Worm (Caenorhabditis elegans): Measurements from ENCODE around the gene aldo-2.

The aldo-2 gene

DNA sequence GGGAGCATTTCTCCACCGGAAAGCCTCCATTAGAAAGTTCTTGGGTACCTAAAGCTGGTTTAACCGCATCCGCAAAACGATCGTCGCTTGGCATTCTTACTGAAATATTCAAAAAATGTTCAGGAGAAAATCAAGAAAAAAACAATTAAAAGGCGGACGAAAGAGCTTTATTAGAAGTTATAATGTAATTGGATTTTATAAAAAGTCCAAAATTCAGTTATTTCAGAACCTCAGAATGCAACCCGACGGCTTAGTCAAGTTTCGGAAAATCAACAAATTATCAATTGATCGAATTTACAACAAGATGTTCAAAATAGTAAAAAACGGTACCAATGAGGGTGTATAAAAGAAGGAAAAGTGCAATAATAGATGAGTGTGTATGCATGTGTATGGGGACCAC, 19.5 kb upstream of the aldo-2 start, which contains the start of gene pxl-1:
TSS of gene pxl-1 (minus strand) at position 101 of the 400 bp plus-strand sequence.
- no peak for TF ChIP-seq xbp-1 (tag; optimal IDR thresholded peaks at IDR 0.05)
- TF ChIP-seq F16B12.6 (tag; optimal IDR thresholded peaks at IDR 0.05), result no peak
- TF ChIP-seq ceh-90 (tag; optimal IDR thresholded peaks at IDR 0.05), result no peak
- TF ChIP-seq elt-2 (tag; optimal IDR thresholded peaks at IDR 0.05), result no peak
- no peak for TF ChIP-seq lin-13 (GFP tag; optimal IDR thresholded peaks at IDR 0.05)
- no peak for TF ChIP-seq nhr-84 (tag; optimal IDR thresholded peaks at IDR 0.05)
- TF ChIP-seq lin-35 (GFP tag; optimal IDR thresholded peaks at IDR 0.05), result no peak
- TF ChIP-seq unc-98 (GFP tag; IDR thresholded peaks at IDR 0.05), result no peak
- TF ChIP-seq grh-1 (GFP tag; IDR thresholded peaks at IDR 0.05), result no peak
- no peak for TF ChIP-seq swsn-7 (tag; optimal IDR thresholded peaks at IDR 0.05)

DNA sequence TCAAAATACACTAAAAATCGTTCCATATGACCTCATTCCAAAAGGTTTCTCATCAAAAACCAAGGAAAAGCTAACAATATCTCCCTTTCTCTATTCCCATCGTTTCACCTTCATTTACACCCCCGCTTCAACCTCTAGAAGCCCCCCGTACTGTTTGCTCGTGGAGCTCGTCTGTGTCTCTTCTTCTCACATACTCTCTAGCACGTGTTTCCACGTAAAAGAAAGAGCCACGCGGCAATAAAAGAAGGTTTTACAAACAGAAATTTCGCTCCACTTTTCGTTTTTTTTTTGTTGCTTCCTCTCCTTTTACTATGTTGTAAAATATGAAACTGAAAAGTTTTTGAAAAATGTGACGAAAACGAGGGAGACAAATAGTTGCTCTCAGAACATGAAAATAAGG, 16.5 kb upstream of the aldo-2 start:
- TF ChIP-seq lsy-2 (tag; optimal IDR thresholded peaks at IDR 0.05) (no peak), ceh-82 (tag; optimal IDR thresholded peaks at IDR 0.05) (no peak), mdl-1 (tag; optimal IDR thresholded peaks at IDR 0.05) (peak in 1 of 2 experiments; percentile 21), lin-14 (GFP tag; optimal IDR thresholded peaks at IDR 0.05) (peak; percentile 32), nhr-77 (tag; optimal IDR thresholded peaks at IDR 0.05) (peak; percentile 41), efl-1 (optimal IDR thresholded peaks at IDR 0.05) (no peak), efl-1 (GFP tag; optimal IDR thresholded peaks at IDR 0.05 in 1 of 2) (peak in 1 of 2 experiments; percentile 39), tbx-2 (tag; optimal IDR thresholded peaks at IDR 0.05) (no peak)

ce11 chrIII:5888675-5889074, 12.2 kb upstream of the aldo-2 start, which contains the start of gene C28H8.8:
Gene C28H8.8, minus strand, starts transcription at chrIII:5888775.
- TF ChIP-seq snpc-4 (tag; optimal IDR thresholded peaks at IDR 0.05), result no peak

DNA sequence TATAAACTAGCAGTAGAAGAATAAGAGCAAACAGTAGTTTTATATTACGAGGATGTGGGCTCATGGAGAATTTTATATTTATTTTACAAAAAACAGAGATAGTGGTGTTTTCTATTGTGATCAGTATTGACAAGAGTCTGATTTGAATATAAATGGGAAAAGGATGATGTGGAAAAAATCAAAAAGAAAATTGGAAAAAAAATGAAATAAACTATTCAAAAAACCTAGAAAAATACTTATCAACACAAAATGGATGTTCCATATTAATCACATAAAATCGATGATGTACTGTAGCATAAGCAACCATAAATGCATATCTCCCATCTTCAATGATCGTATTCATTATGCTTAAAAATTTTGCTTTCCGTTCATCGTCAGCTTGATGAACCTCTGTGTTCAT, 10.5 kb upstream of the aldo-2 start, which contains the start of gene C28H8.7:
TSS of gene C28H8.7 (minus strand) at position 101 of the 400 bp plus-strand sequence.
- no peak for TF ChIP-seq aha-1 (tag; optimal IDR thresholded peaks at IDR 0.05)
- no peak for TF ChIP-seq dsc-1 (tag; optimal IDR thresholded peaks at IDR 0.05)
- no peak for TF ChIP-seq ceh-63 (GFP tag; optimal IDR thresholded peaks at IDR 0.05)
- TF ChIP-seq fkh-8 (tag; optimal IDR thresholded peaks at IDR 0.05), result no peak
- no peak for TF ChIP-seq unc-130 (tag; optimal IDR thresholded peaks at IDR 0.05)
- no peak for TF ChIP-seq lin-35 (GFP tag; optimal IDR thresholded peaks at IDR 0.05)
- TF ChIP-seq fkh-10 (GFP tag; optimal IDR thresholded peaks at IDR 0.05), result no peak
- TF ChIP-seq ztf-4 (tag; optimal IDR thresholded peaks at IDR 0.05), result no peak
- no peak for TF ChIP-seq snpc-4 (tag; optimal IDR thresholded peaks at IDR 0.05)
- TF ChIP-seq hpl-2 (GFP tag; optimal IDR thresholded peaks at IDR 0.05), result no peak
- TF ChIP-seq nhr-77 (tag; optimal IDR thresholded peaks at IDR 0.05), result no peak
- TF ChIP-seq vab-15 (tag; optimal IDR thresholded peaks at IDR 0.05), result no peak
- no peak for TF ChIP-seq nhr-76 (tag; optimal IDR thresholded peaks at IDR 0.05)

- no peak for TF ChIP-seq ceh-88 (GFP tag; IDR thresholded peaks at IDR 0.05)
- TF ChIP-seq efl-1 (optimal IDR thresholded peaks at IDR 0.05), result no peak
- peak in 1 of 2 experiments; percentile 38 for TF ChIP-seq efl-1 (GFP tag; optimal IDR thresholded peaks at IDR 0.05 in 1 of 2)
These were observed 8.0 kb upstream of the aldo-2 start for ce11 chrIII:5884459-5884858.

- no peak for TF ChIP-seq unc-86 (tag; optimal IDR thresholded peaks at IDR 0.05)
- TF ChIP-seq ceh-63 (GFP tag; optimal IDR thresholded peaks at IDR 0.05), result no peak
- TF ChIP-seq mef-2 (tag; optimal IDR thresholded peaks at IDR 0.05), result no peak
- no peak for TF ChIP-seq efl-3 (GFP tag; optimal IDR thresholded peaks at IDR 0.05)
- no peak for TF ChIP-seq mep-1 (tag; optimal IDR thresholded peaks at IDR 0.05)
- TF ChIP-seq lin-15B (tag; optimal IDR thresholded peaks at IDR 0.05), result no peak
- no peak for TF ChIP-seq ztf-11 (tag; optimal IDR thresholded peaks at IDR 0.05)
- no peak for TF ChIP-seq snu-23 (GFP tag; optimal IDR thresholded peaks at IDR 0.05)
These were observed 7.6 kb upstream of the aldo-2 start, which contains the start of gene C28H8.5 for ce11 chrIII:5884007-5884406. Gene C28H8.5, plus strand, starts transcription at chrIII:5884307.

Measured in whole organism, L1 larva.